Fruit fly (Drosophila melanogaster): ENCODE data around the gene ssp7.

DNA sequence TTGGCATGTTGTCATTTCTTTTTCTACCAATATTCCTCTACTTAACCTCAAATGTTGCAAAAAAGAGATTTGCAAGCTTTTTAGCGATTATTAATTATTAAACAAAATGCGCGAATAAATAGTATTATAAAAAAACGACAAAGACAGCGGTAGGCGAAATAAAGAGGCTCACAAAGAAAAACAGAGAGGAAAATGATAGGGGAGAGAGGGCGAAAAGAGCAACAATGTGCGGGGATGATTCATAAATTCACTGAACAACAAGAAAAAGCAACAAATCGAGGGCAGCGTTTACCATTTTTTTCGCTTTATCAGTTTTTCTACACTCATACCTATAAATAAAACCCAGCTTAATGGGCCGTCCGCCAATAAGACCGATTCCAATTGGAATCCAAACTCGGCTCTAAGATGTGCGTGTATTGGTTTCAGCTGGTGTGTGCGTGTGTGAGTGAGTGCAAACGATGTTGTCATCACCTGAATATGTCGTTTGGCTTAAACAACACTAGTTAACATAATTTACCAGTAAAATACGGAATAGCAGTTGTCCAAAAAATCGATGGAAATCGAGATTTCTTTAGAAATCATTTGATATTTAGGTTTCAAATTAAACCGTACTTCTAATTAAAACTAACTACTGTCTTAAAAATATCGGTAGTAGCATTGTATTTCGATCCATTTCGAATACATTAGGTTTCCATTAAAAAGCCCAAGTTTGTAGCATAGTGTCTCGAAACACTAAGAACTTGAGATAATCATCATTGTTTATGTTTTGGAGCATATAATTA is 15.9 kb upstream of the ssp7 start:
- TF ChIP-seq h (optimal IDR thresholded peaks at IDR 0.05) (no peak), ttk (optimal IDR thresholded peaks at IDR 0.05) (no peak), psq (optimal IDR thresholded peaks at IDR 0.05) (no peak), insv (optimal IDR thresholded peaks at IDR 0.05) (no peak)
